Worm (Caenorhabditis elegans): Measurements from ENCODE around the gene mxl-2.

ce11 chrIII:143121-143520 lies 44.8 kb downstream of the mxl-2 start, which contains the start of gene fbxb-82:
- TF ChIP-seq rpc-1 (optimal IDR thresholded peaks at IDR 0.05) (no peak), rpc-1 (tag; optimal IDR thresholded peaks at IDR 0.05) (no peak), rec-8 (tag; optimal IDR thresholded peaks at IDR 0.05) (no peak), nhr-90 (tag; optimal IDR thresholded peaks at IDR 0.05) (no peak), ama-1 (optimal IDR thresholded peaks at IDR 0.05) (no peak), ama-1 (GFP tag; optimal IDR thresholded peaks at IDR 0.05) (no peak), pha-4 (tag; optimal IDR thresholded peaks at IDR 0.05) (no peak), B0261.1 (tag; optimal IDR thresholded peaks at IDR 0.05) (no peak), mcd-1 (GFP tag; IDR thresholded peaks at IDR 0.05) (no peak), nfya-1 (tag; optimal IDR thresholded peaks at IDR 0.05; ENCODE audit: borderline replicate concordance, insufficient read depth) (no peak), snpc-1.1 (tag; optimal IDR thresholded peaks at IDR 0.05; ENCODE audit: insufficient read depth) (no peak)
